Fruit fly (Drosophila melanogaster) whole organism, embryonic: Measurements from ENCODE around the gene Elo68alpha.

Experiments
- Atf6 ChIP-seq: fragments of 200-800 bp; sonication (Bioruptor generic); IDR thresholded peaks from 2 replicates; pipeline ENCODE4 v1.3.6; 2022; ENCODE audit warnings: missing biosample characterization, missing genetic modification characterization
- Awh ChIP-seq: fragments of 200-800 bp; sonication (Bioruptor generic); IDR thresholded peaks from 2 replicates; pipeline ENCODE4, ENCODE4 v1.3.6; 2022; ENCODE audit warnings: missing biosample characterization, missing genetic modification characterization
- B-H1 ChIP-seq: fragments of 200-800 bp; sonication (Bioruptor generic); IDR thresholded peaks from 3 replicates; pipeline ENCODE4 v1.3.6; 2022; ENCODE audit warnings: missing biosample characterization, missing genetic modification characterization
- CG10462 ChIP-seq: fragments of 200-800 bp; sonication (Bioruptor generic); optimal IDR thresholded peaks from 2 replicates; lab custom pipeline; 2016; ENCODE audit warnings: missing biosample characterization, missing genetic modification characterization
- CG10654 ChIP-seq: fragments of 200-800 bp; sonication (Bioruptor generic); optimal IDR thresholded peaks from 2 replicates; lab custom pipeline; 2016; ENCODE audit warnings: missing biosample characterization, missing genetic modification characterization
- CG11085 ChIP-seq: fragments of 200-800 bp; sonication (Bioruptor generic); IDR thresholded peaks from 2 replicates; pipeline ENCODE4 v1.3.6; 2022; ENCODE audit warnings: missing biosample characterization, missing genetic modification characterization
- CG11093 ChIP-seq: fragments of 200-800 bp; sonication (Bioruptor generic); IDR thresholded peaks from 3 replicates; pipeline ENCODE4 v1.3.6; 2022; ENCODE audit warnings: missing biosample characterization, missing genetic modification characterization
- CG11398 ChIP-seq: fragments of 200-800 bp; sonication (Bioruptor generic); optimal IDR thresholded peaks from 2 replicates; lab custom pipeline; 2016; ENCODE audit warnings: missing biosample characterization, missing genetic modification characterization
- CG12744 ChIP-seq: fragments of 200-800 bp; sonication (Bioruptor generic); optimal IDR thresholded peaks from 2 replicates; lab custom pipeline; 2016; ENCODE audit warnings: missing biosample characterization, missing genetic modification characterization
- CG14667 ChIP-seq: fragments of 200-800 bp; sonication (Bioruptor generic); IDR thresholded peaks from 2 replicates; pipeline ENCODE4 v1.3.6; 2022; ENCODE audit warnings: missing biosample characterization, missing genetic modification characterization
- CG15269 ChIP-seq: fragments of 200-800 bp; sonication (Bioruptor generic); optimal IDR thresholded peaks from 2 replicates; lab custom pipeline; 2018; ENCODE audit warnings: missing biosample characterization, mild to moderate bottlenecking, missing genetic modification characterization, moderate library complexity
- CG15514 ChIP-seq: fragments of 200-800 bp; sonication (Bioruptor generic); optimal IDR thresholded peaks from 3 replicates; lab custom pipeline; 2017; ENCODE audit warnings: missing biosample characterization, missing genetic modification characterization, mild to moderate bottlenecking, moderate library complexity, missing genetic modification reagents
- CG16815 ChIP-seq: fragments of 200-800 bp; sonication (Bioruptor generic); optimal IDR thresholded peaks from 3 replicates; lab custom pipeline; 2017; ENCODE audit warnings: missing biosample characterization, mild to moderate bottlenecking, missing genetic modification characterization
- CG17361 ChIP-seq: fragments of 200-800 bp; sonication (Bioruptor generic); IDR thresholded peaks from 3 replicates; pipeline ENCODE4 v1.3.6; 2022; ENCODE audit warnings: missing biosample characterization, missing genetic modification characterization
- CG17802 ChIP-seq: fragments of 200-800 bp; sonication (Bioruptor generic); optimal IDR thresholded peaks from 2 replicates; lab custom pipeline; 2018; ENCODE audit warnings: missing biosample characterization, mild to moderate bottlenecking, missing genetic modification characterization, moderate library complexity
- CG2202 ChIP-seq: fragments of 200-800 bp; sonication (Bioruptor generic); optimal IDR thresholded peaks from 2 replicates; lab custom pipeline; 2018; ENCODE audit warnings: missing biosample characterization, mild to moderate bottlenecking, missing genetic modification characterization
- CG3847 ChIP-seq: fragments of 200-800 bp; sonication (Bioruptor generic); IDR thresholded peaks from 2 replicates; pipeline ENCODE4 v1.3.6; 2022; ENCODE audit warnings: missing biosample characterization, missing genetic modification characterization
- CG42726 ChIP-seq: fragments of 200-800 bp; sonication (Bioruptor generic); IDR thresholded peaks from 2 replicates; pipeline ENCODE4 v1.3.6; 2022; ENCODE audit warnings: missing biosample characterization, missing genetic modification characterization; ENCODE audit not compliant: partially characterized antibody
- CG43689 ChIP-seq: fragments of 200-800 bp; sonication (Bioruptor generic); IDR thresholded peaks from 2 replicates; pipeline ENCODE4 v1.3.6; 2022; ENCODE audit warnings: missing biosample characterization, missing genetic modification characterization
- CG4820 ChIP-seq: fragments of 200-800 bp; sonication (Bioruptor generic); optimal IDR thresholded peaks from 3 replicates; lab custom pipeline; 2016; ENCODE audit warnings: missing biosample characterization, missing genetic modification characterization
- CG7372 ChIP-seq: fragments of 200-800 bp; sonication (Bioruptor generic); IDR thresholded peaks from 2 replicates; pipeline ENCODE4 v1.3.6; 2022; ENCODE audit warnings: missing biosample characterization, missing genetic modification characterization
- CG9215 ChIP-seq: fragments of 200-800 bp; sonication (Bioruptor generic); IDR thresholded peaks from 2 replicates; pipeline ENCODE4 v1.3.6; 2022; ENCODE audit warnings: missing biosample characterization, missing genetic modification characterization
- CG9437 ChIP-seq: fragments of 200-800 bp; sonication (Bioruptor generic); optimal IDR thresholded peaks from 2 replicates; lab custom pipeline; 2018; ENCODE audit warnings: missing biosample characterization, mild to moderate bottlenecking, missing genetic modification characterization
- Dek ChIP-seq: fragments of 200-800 bp; sonication (Bioruptor generic); optimal IDR thresholded peaks from 3 replicates; lab custom pipeline; 2019; ENCODE audit warnings: missing biosample characterization, mild to moderate bottlenecking, missing genetic modification characterization, moderate library complexity
- Dll ChIP-seq: fragments of 200-800 bp; sonication (Bioruptor generic); IDR thresholded peaks from 4 replicates; pipeline ENCODE4 v1.3.6; 2022; ENCODE audit warnings: missing biosample characterization, missing genetic modification characterization; ENCODE audit not compliant: partially characterized antibody
- Eip74EF ChIP-seq, 2 experiments: fragments of 200-800 bp in 1 of 2; fragments of >200 bp in 1 of 2; sonication (Bioruptor generic) in 1 of 2; optimal IDR thresholded peaks; 2 replicates each; lab custom pipeline; 2017 to 2019; ENCODE audit warnings: missing biosample characterization in 2 of 2, missing genetic modification characterization in 2 of 2, mild to moderate bottlenecking in 1 of 2, moderate library complexity in 1 of 2
- Fer3 ChIP-seq: fragments of 200-800 bp; sonication (Bioruptor generic); optimal IDR thresholded peaks from 2 replicates; lab custom pipeline; 2018; ENCODE audit warnings: missing biosample characterization, mild to moderate bottlenecking, missing genetic modification characterization, moderate library complexity
- Gsc ChIP-seq: fragments of 200-800 bp; sonication (Bioruptor generic); IDR thresholded peaks from 2 replicates; pipeline ENCODE4 v1.3.6; 2022; ENCODE audit warnings: missing biosample characterization, missing genetic modification characterization
- Hr51 ChIP-seq, 2 experiments: fragments of 200-800 bp; sonication (Bioruptor generic); optimal IDR thresholded peaks; 2 replicates in 1 of 2; 3 replicates in 1 of 2; lab custom pipeline; 2016 to 2018; ENCODE audit warnings: missing biosample characterization in 2 of 2, missing genetic modification characterization in 2 of 2, mild to moderate bottlenecking in 1 of 2, moderate library complexity in 1 of 2
- Poxn ChIP-seq: fragments of 200-800 bp; sonication (Bioruptor generic); IDR thresholded peaks from 2 replicates; pipeline ENCODE4 v1.3.6; 2022; ENCODE audit warnings: missing biosample characterization, missing genetic modification characterization
- Sry-δ ChIP-seq: fragments of 200-800 bp; sonication (Bioruptor generic); optimal IDR thresholded peaks from 2 replicates; lab custom pipeline; 2016; ENCODE audit warnings: missing biosample characterization, missing genetic modification characterization
- YL-1 ChIP-seq: fragments of 200-800 bp; sonication (Bioruptor generic); optimal IDR thresholded peaks from 3 replicates; lab custom pipeline; 2017; ENCODE audit warnings: missing biosample characterization, mild to moderate bottlenecking, missing genetic modification characterization
- bbx ChIP-seq: fragments of 200-800 bp; sonication (Bioruptor generic); IDR thresholded peaks from 2 replicates; pipeline ENCODE4 v1.3.6; 2022; ENCODE audit warnings: missing biosample characterization, missing genetic modification characterization; ENCODE audit not compliant: partially characterized antibody
- bcd ChIP-seq: fragments of 200-800 bp; sonication (Bioruptor generic); optimal IDR thresholded peaks from 2 replicates; lab custom pipeline; 2017; ENCODE audit warnings: missing biosample characterization, mild to moderate bottlenecking, missing genetic modification characterization
- bowl ChIP-seq: fragments of 200-800 bp; sonication (Bioruptor generic); IDR thresholded peaks from 2 replicates; pipeline ENCODE4 v1.3.6; 2022; ENCODE audit warnings: missing biosample characterization, missing genetic modification characterization
- chinmo ChIP-seq: fragments of 200-800 bp; sonication (Bioruptor generic); IDR thresholded peaks from 4 replicates; pipeline ENCODE4 v1.3.6; 2022; ENCODE audit warnings: missing biosample characterization, missing genetic modification characterization; ENCODE audit not compliant: partially characterized antibody
- chn ChIP-seq: fragments of 200-800 bp; sonication (Bioruptor generic); optimal IDR thresholded peaks from 2 replicates; lab custom pipeline; 2016; ENCODE audit warnings: missing biosample characterization, missing genetic modification characterization
- cwo ChIP-seq: fragments of 200-800 bp; sonication (Bioruptor generic); optimal IDR thresholded peaks from 3 replicates; lab custom pipeline; 2017; ENCODE audit warnings: missing biosample characterization, missing genetic modification characterization, mild to moderate bottlenecking, moderate library complexity, missing genetic modification reagents
- disco-r ChIP-seq: fragments of 200-800 bp; sonication (Bioruptor generic); optimal IDR thresholded peaks from 2 replicates; lab custom pipeline; 2016; ENCODE audit warnings: missing biosample characterization, missing genetic modification characterization
- emc ChIP-seq: fragments of 200-800 bp; sonication (Bioruptor generic); optimal IDR thresholded peaks from 2 replicates; lab custom pipeline; 2016; ENCODE audit warnings: missing biosample characterization, missing genetic modification characterization
- fd64A ChIP-seq: fragments of 200-800 bp; sonication (Bioruptor generic); optimal IDR thresholded peaks from 3 replicates; lab custom pipeline; 2018; ENCODE audit warnings: missing biosample characterization, mild to moderate bottlenecking, missing genetic modification characterization
- hth ChIP-seq: fragments of >200 bp; optimal IDR thresholded peaks from 2 replicates; lab custom pipeline; 2017; ENCODE audit warnings: inconsistent platforms
- ind ChIP-seq: fragments of 200-800 bp; sonication (Bioruptor generic); optimal IDR thresholded peaks from 3 replicates; lab custom pipeline; 2016; ENCODE audit warnings: missing biosample characterization, missing genetic modification characterization
- p53 ChIP-seq: fragments of 200-800 bp; sonication (Bioruptor generic); optimal IDR thresholded peaks from 2 replicates; lab custom pipeline; 2016; ENCODE audit warnings: missing biosample characterization, missing genetic modification characterization
- pros ChIP-seq: fragments of 200-800 bp; sonication (Bioruptor generic); optimal IDR thresholded peaks from 3 replicates; lab custom pipeline; 2019; ENCODE audit warnings: missing biosample characterization, mild to moderate bottlenecking, missing genetic modification characterization, moderate library complexity
- salm ChIP-seq: fragments of 200-800 bp; sonication (Bioruptor generic); optimal IDR thresholded peaks from 2 replicates; lab custom pipeline; 2018; ENCODE audit warnings: missing biosample characterization, mild to moderate bottlenecking, missing genetic modification characterization
- sna ChIP-seq: fragments of 200-800 bp; sonication (Bioruptor generic); IDR thresholded peaks from 2 replicates; pipeline ENCODE4 v1.3.6; 2022; ENCODE audit warnings: missing biosample characterization, missing genetic modification characterization; ENCODE audit not compliant: partially characterized antibody
- sr ChIP-seq: fragments of 200-800 bp; sonication (Bioruptor generic); IDR thresholded peaks from 3 replicates; pipeline ENCODE4 v1.3.6; 2022; ENCODE audit warnings: missing biosample characterization, missing genetic modification characterization
- tin ChIP-seq: fragments of 200-800 bp; sonication (Bioruptor generic); optimal IDR thresholded peaks from 3 replicates; lab custom pipeline; 2016; ENCODE audit warnings: missing biosample characterization, missing genetic modification characterization

Gene Elo68alpha

DNA sequence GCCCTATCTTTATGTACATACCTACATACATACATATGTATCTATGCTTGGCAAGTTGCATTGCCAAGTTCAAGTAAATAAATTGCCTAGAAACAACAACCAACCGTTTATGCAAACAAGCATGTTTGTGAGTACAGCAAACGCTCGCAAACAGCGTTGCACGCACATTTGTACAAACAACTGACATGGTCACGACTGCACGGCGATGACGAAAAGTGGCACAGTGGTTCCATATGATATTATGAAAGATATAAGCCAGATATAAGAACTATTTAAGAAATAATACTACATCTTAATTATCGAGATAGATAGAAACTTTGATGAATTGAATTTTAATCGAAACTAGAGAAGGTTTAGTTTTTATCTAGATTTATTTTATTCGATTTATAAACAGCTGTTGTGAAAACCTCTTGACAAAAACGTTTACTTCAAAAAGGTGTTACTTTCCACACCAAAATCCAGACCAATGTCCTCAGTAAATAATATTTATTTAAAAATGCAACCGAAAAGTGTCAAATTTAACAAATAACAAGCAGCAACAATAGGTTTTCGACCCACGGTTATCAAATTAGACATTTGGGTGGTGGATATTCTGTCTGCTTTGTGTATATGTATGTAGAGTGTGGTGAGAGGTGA, 12.9 kb downstream of the Elo68alpha start (continued):
- TF ChIP-seq CG9437 (GFP tag; lab: Kevin White, UChicago) (peak; percentile 96), Atf6 (peak; percentile 83; the same call in 1 of the 2 replicates), B-H1 (GFP tag; lab: Robert Waterston, UW) (peak; percentile 50), CG15269 (tag; lab: Kevin White, UChicago) (peak; percentile 95), salm (tag; lab: Kevin White, UChicago) (peak; percentile 78), CG12744 (peak; percentile 64), bowl (GFP tag; lab: Robert Waterston, UW) (no peak), Fer3 (tag; lab: Kevin White, UChicago) (peak; percentile 52), CG4820 (GFP tag; lab: Kevin White, UChicago) (peak; percentile 87), CG10462 (GFP tag; lab: Kevin White, UChicago) (peak; percentile 92), chn (peak; percentile 84), Dll (GFP tag; lab: Robert Waterston, UW) (0 out of 4 replicates have a peak, but pooled peaks have one; percentile 25), chinmo (GFP tag; lab: Robert Waterston, UW) (peak; percentile 65; the same call in 1 of the 4 replicates), bbx (no peak), CG17361 (GFP tag; lab: Robert Waterston, UW) (peak; percentile 98), CG15514 (GFP tag; lab: Kevin White, UChicago) (peak; percentile 68), CG7372 (GFP tag; lab: Robert Waterston, UW) (peak; percentile 72; the same call in 1 of the 2 replicates), CG17802 (tag; lab: Kevin White, UChicago) (peak; percentile 3), disco-r (GFP tag; lab: Kevin White, UChicago) (peak; percentile 73), CG16815 (GFP tag; lab: Kevin White, UChicago) (peak; percentile 86), sr (GFP tag; lab: Robert Waterston, UW) (peak; percentile 74; the same call in 2 of the 3 replicates), Eip74EF (GFP tag; optimal IDR thresholded peaks at IDR 0.05; lab: Kevin White, UChicago) (peak in 1 of 2 experiments; percentile 96), Gsc (GFP tag; lab: Robert Waterston, UW) (peak; percentile 44; the same call in 1 of the 2 replicates), cwo (peak; percentile 87), hth (no peak), YL-1 (peak; percentile 81), CG10654 (GFP tag; lab: Kevin White, UChicago) (peak; percentile 52), bcd (GFP tag; lab: Kevin White, UChicago) (peak; percentile 88), CG14667 (peak; percentile 67; the same call in 1 of the 2 replicates), Dek (tag; lab: Kevin White, UChicago) (peak; percentile 76), CG2202 (tag; lab: Kevin White, UChicago) (peak; percentile 86), fd64A (GFP tag; lab: Kevin White, UChicago) (peak; percentile 45), CG42726 (no peak), pros (GFP tag; lab: Kevin White, UChicago) (peak; percentile 27), CG11398 (GFP tag; lab: Kevin White, UChicago) (peak; percentile 83), ind (GFP tag; lab: Kevin White, UChicago) (peak; percentile 87), Awh (GFP tag; lab: Robert Waterston, UW) (peak; percentile 90), CG9215 (GFP tag; lab: Robert Waterston, UW) (0 out of 2 replicates have a peak, but pooled peaks have one; percentile 32), Sry-δ (GFP tag; lab: Kevin White, UChicago) (peak; percentile 35), sna (no peak), CG43689 (GFP tag; lab: Robert Waterston, UW) (peak; percentile 25; the same call in 1 of the 2 replicates), CG11085 (GFP tag; lab: Robert Waterston, UW) (no peak), CG3847 (peak; percentile 65), tin (GFP tag; lab: Kevin White, UChicago) (peak; percentile 87), CG11093 (GFP tag; lab: Robert Waterston, UW) (peak; percentile 72), p53 (GFP tag; lab: Kevin White, UChicago) (peak; percentile 39), Poxn (GFP tag; lab: Robert Waterston, UW) (no peak), emc (GFP tag; lab: Kevin White, UChicago) (peak; percentile 46), Hr51 (GFP tag; optimal IDR thresholded peaks at IDR 0.05; lab: Kevin White, UChicago) (peak; percentile 68 to 97)
